Worm (Caenorhabditis elegans) whole organism, L1 larva: Measurements from ENCODE around the gene wrt-1.

Experiments
- C34B4.2 ChIP-seq: sonication (generic microtip); optimal IDR thresholded peaks from 2 replicates; lab custom pipeline; 2017; ENCODE audit warnings: mild to moderate bottlenecking, missing genetic modification characterization, missing compliant biosample characterization
- alr-1 ChIP-seq: fragments of 200-800 bp; sonication (Bioruptor generic); optimal IDR thresholded peaks from 2 replicates; lab custom pipeline; 2018; ENCODE audit warnings: borderline replicate concordance, mild to moderate bottlenecking, missing genetic modification characterization, missing compliant biosample characterization
- ama-1 ChIP-seq: fragments of 150-350 bp; optimal IDR thresholded peaks from 2 replicates; lab custom pipeline; 2014
- efl-1 ChIP-seq, 4 experiments: fragments of 150-350 bp; optimal IDR thresholded peaks in 3 of 4; peaks in 1 of 4; 1 replicate in 1 of 4; 2 replicates in 3 of 4; lab custom pipeline; 2014; ENCODE audit warnings: missing biosample characterization in 2 of 4, missing genetic modification characterization in 2 of 4, missing genetic modification reagents in 2 of 4
- elt-3 ChIP-seq, 6 experiments: fragments of 150-350 bp in 1 of 6; sonication (generic microtip); optimal IDR thresholded peaks; 2 replicates each; lab custom pipeline; 2017 to 2018; ENCODE audit warnings: missing biosample characterization in 6 of 6, missing genetic modification characterization in 6 of 6, inconsistent platforms in 1 of 6
- jun-1 ChIP-seq: fragments of 150-350 bp; optimal IDR thresholded peaks from 2 replicates; lab custom pipeline; 2014; ENCODE audit warnings: missing biosample characterization, missing genetic modification reagents, missing genetic modification characterization
- lin-39 ChIP-seq: fragments of 150-350 bp; optimal IDR thresholded peaks from 2 replicates; lab custom pipeline; 2014; ENCODE audit warnings: missing biosample characterization, missing genetic modification reagents, missing genetic modification characterization
- mab-9 ChIP-seq: fragments of 200-800 bp; sonication (Bioruptor generic); IDR thresholded peaks from 2 replicates; pipeline ENCODE4 v1.3.6; 2022; ENCODE audit warnings: missing genetic modification reagents, missing genetic modification characterization, missing compliant biosample characterization
- mep-1 ChIP-seq: fragments of 150-350 bp; optimal IDR thresholded peaks from 2 replicates; lab custom pipeline; 2014; ENCODE audit warnings: missing biosample characterization, missing genetic modification characterization
- nhr-28 ChIP-seq: fragments of 150-350 bp; optimal IDR thresholded peaks from 2 replicates; lab custom pipeline; 2014; ENCODE audit warnings: missing biosample characterization, missing genetic modification characterization
- nhr-77 ChIP-seq: fragments of 150-350 bp; optimal IDR thresholded peaks from 2 replicates; lab custom pipeline; 2014; ENCODE audit warnings: missing biosample characterization, missing genetic modification characterization
- nhr-90 ChIP-seq: sonication (generic microtip); optimal IDR thresholded peaks from 2 replicates; lab custom pipeline; 2016; ENCODE audit warnings: mild to moderate bottlenecking, missing genetic modification characterization, missing compliant biosample characterization; ENCODE audit not compliant: poor library complexity
- ztf-11 ChIP-seq, 2 experiments: sonication (generic microtip); optimal IDR thresholded peaks; 2 replicates each; lab custom pipeline; 2016 to 2017; ENCODE audit warnings: missing genetic modification characterization in 2 of 2, missing biosample characterization in 1 of 2, missing compliant biosample characterization in 1 of 2
- ztf-4 ChIP-seq: fragments of 150-350 bp; optimal IDR thresholded peaks from 2 replicates; lab custom pipeline; 2014; ENCODE audit warnings: missing biosample characterization, missing genetic modification characterization

DNA sequence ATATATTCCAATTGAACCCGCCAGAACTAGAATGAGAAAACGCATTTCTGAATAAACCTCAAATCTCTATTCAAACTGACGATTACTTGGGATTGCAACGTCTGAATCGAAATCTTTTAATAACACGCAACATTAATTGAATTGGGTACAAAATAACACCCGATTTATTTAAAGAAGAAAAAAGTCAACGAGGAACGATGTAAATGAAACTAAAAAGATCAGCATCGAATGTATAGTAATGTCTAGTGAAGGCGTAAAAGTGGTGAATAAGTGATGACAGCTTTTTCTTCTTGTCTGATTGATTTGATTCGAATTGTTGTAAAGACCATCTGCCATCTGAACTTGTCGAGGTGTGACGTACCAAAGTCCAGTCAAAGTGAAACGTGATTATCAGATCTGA is 37.2 kb upstream of the wrt-1 start, which contains the start of gene nas-23:
- TF ChIP-seq nhr-77 (tag; lab: Kevin White, UChicago), result no peak
- no peak for TF ChIP-seq ztf-11 (tag; optimal IDR thresholded peaks at IDR 0.05; lab: Kevin White, UChicago)
- no peak for TF ChIP-seq mab-9 (GFP tag; lab: Robert Waterston, UW)
- no peak for TF ChIP-seq nhr-28 (tag; lab: Kevin White, UChicago)
- no peak for TF ChIP-seq alr-1
- TF ChIP-seq C34B4.2 (tag; lab: Kevin White, UChicago), result no peak
- TF ChIP-seq ztf-4 (tag; lab: Kevin White, UChicago), result no peak
- no peak for TF ChIP-seq jun-1 (tag; lab: Kevin White, UChicago)
- no peak for TF ChIP-seq elt-3 (tag; optimal IDR thresholded peaks at IDR 0.05; lab: Kevin White, UChicago)
- no peak for TF ChIP-seq ama-1 (lab: Kevin White, UChicago)
- no peak for TF ChIP-seq mep-1
- no peak for TF ChIP-seq efl-1 (optimal IDR thresholded peaks at IDR 0.05; lab: Kevin White, UChicago)
- no peak for TF ChIP-seq efl-1 (GFP tag; optimal IDR thresholded peaks at IDR 0.05 in 1 of 2; lab: Kevin White, UChicago)
- no peak for TF ChIP-seq nhr-90
- TF ChIP-seq lin-39 (tag; lab: Kevin White, UChicago), result no peak
